Worm (Caenorhabditis elegans) whole organism, early embryonic: Measurements from ENCODE around the gene hpo-18.

Experiments
- B0310.2 ChIP-seq: sonication (generic microtip); optimal IDR thresholded peaks from 2 replicates; lab custom pipeline; 2016; ENCODE audit warnings: mild to moderate bottlenecking, missing genetic modification characterization, missing compliant biosample characterization
- F13C5.2 ChIP-seq: sonication (generic microtip); optimal IDR thresholded peaks from 2 replicates; lab custom pipeline; 2017; ENCODE audit warnings: mild to moderate bottlenecking, missing genetic modification characterization, inconsistent platforms, missing compliant biosample characterization
- aly-1 ChIP-seq: sonication (generic microtip); optimal IDR thresholded peaks from 2 replicates; lab custom pipeline; 2016; ENCODE audit warnings: missing genetic modification characterization, missing compliant biosample characterization
- ama-1 ChIP-seq: fragments of 150-350 bp; optimal IDR thresholded peaks from 2 replicates; lab custom pipeline; 2014
- ceh-36 ChIP-seq: sonication (generic microtip); optimal IDR thresholded peaks from 2 replicates; lab custom pipeline; 2016; ENCODE audit warnings: missing genetic modification characterization, inconsistent platforms, missing compliant biosample characterization
- flt-1 ChIP-seq: fragments of 200-800 bp; sonication (Bioruptor generic); IDR thresholded peaks from 2 replicates; pipeline ENCODE4 v1.3.6; 2022; ENCODE audit warnings: missing genetic modification characterization, missing compliant biosample characterization
- hmbx-1 ChIP-seq: sonication (generic microtip); optimal IDR thresholded peaks from 2 replicates; lab custom pipeline; 2016; ENCODE audit warnings: mild to moderate bottlenecking, missing genetic modification characterization, missing compliant biosample characterization
- hmg-4 ChIP-seq: fragments of 200-800 bp; sonication (Bioruptor generic); optimal IDR thresholded peaks from 2 replicates; lab custom pipeline; 2018; ENCODE audit warnings: mild to moderate bottlenecking, missing genetic modification characterization, missing compliant biosample characterization
- hnd-1 ChIP-seq: sonication (generic microtip); optimal IDR thresholded peaks from 2 replicates; lab custom pipeline; 2016; ENCODE audit warnings: missing genetic modification characterization, missing compliant biosample characterization
- tbx-11 ChIP-seq: fragments of 200-800 bp; sonication (Bioruptor generic); IDR thresholded peaks from 2 replicates; pipeline ENCODE4 v1.3.6; 2022; ENCODE audit warnings: missing genetic modification characterization, missing compliant biosample characterization
- tra-4 ChIP-seq: sonication (generic microtip); optimal IDR thresholded peaks from 2 replicates; lab custom pipeline; 2017; ENCODE audit warnings: missing genetic modification characterization, missing compliant biosample characterization

DNA sequence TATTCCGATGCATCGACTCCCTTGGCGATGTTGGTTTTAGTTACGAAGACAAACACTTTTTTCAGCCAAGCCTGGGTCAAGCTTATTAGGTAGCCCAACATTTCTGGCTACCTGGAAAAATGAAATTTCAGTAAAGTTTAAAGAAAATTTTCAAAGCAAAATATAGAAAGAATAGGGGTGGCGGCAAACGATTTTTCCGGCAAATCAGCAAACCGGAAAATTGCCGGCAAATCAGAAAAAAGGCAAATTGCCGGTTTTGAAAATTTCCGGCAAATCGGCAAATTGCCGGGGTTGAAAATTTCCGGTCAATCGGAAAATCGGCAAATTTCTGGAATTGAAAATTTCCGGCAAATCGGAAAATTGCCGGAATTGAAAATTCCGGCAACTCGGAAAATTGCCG is 31.4 kb upstream of the hpo-18 start, which contains the start of gene F32D1.8:
- TF ChIP-seq ama-1 (lab: Kevin White, UChicago) (no peak), B0310.2 (tag; lab: Kevin White, UChicago) (no peak), ceh-36 (tag; lab: Kevin White, UChicago) (no peak), tbx-11 (no peak), hnd-1 (tag; lab: Kevin White, UChicago) (no peak), hmbx-1 (no peak), hmg-4 (GFP tag; lab: Kevin White, UChicago) (no peak), flt-1 (GFP tag; lab: Robert Waterston, UW) (no peak), F13C5.2 (tag; lab: Kevin White, UChicago) (no peak), aly-1 (tag; lab: Kevin White, UChicago) (no peak), tra-4 (tag; lab: Kevin White, UChicago) (no peak)
